Worm (Caenorhabditis elegans) whole organism, late embryonic: ENCODE data around the gene T26C11.8.

ENCODE experiments used
- C08G9.2 ChIP-seq: sonication (generic microtip); optimal IDR thresholded peaks from 2 replicates; lab custom pipeline; 2016; ENCODE audit warnings: mild to moderate bottlenecking, missing genetic modification characterization, moderate library complexity, missing compliant biosample characterization
- C38D4.7 ChIP-seq: fragments of 200-800 bp; sonication (Bioruptor generic); optimal IDR thresholded peaks from 2 replicates; lab custom pipeline; 2018; ENCODE audit warnings: mild to moderate bottlenecking, missing genetic modification characterization, moderate library complexity, missing compliant biosample characterization
- F13H6.1 ChIP-seq: sonication (generic microtip); optimal IDR thresholded peaks from 2 replicates; lab custom pipeline; 2016; ENCODE audit warnings: missing genetic modification characterization, missing compliant biosample characterization
- K02D7.2 ChIP-seq: sonication (generic microtip); optimal IDR thresholded peaks from 2 replicates; lab custom pipeline; 2017; ENCODE audit warnings: mild to moderate bottlenecking, missing genetic modification characterization, missing compliant biosample characterization
- K09A11.1 ChIP-seq: sonication (generic microtip); optimal IDR thresholded peaks from 2 replicates; lab custom pipeline; 2017; ENCODE audit warnings: antibody characterized with exemption, mild to moderate bottlenecking, missing genetic modification characterization, missing compliant biosample characterization; ENCODE audit not compliant: insufficient read depth
- T23F11.4 ChIP-seq: fragments of 200-800 bp; sonication (Bioruptor generic); optimal IDR thresholded peaks from 2 replicates; lab custom pipeline; 2018; ENCODE audit warnings: mild to moderate bottlenecking, missing genetic modification characterization, missing compliant biosample characterization
- ahr-1 ChIP-seq: sonication (generic microtip); optimal IDR thresholded peaks from 2 replicates; lab custom pipeline; 2016; ENCODE audit warnings: missing genetic modification characterization, missing compliant biosample characterization
- ceh-14 ChIP-seq: sonication (generic microtip); optimal IDR thresholded peaks from 2 replicates; lab custom pipeline; 2016; ENCODE audit warnings: missing genotype, missing genetic modification characterization, missing compliant biosample characterization
- ceh-18 ChIP-seq: sonication (generic microtip); optimal IDR thresholded peaks from 2 replicates; lab custom pipeline; 2016; ENCODE audit warnings: missing genetic modification characterization, missing compliant biosample characterization
- ceh-19 ChIP-seq: fragments of 200-800 bp; sonication (Bioruptor generic); optimal IDR thresholded peaks from 2 replicates; lab custom pipeline; 2018; ENCODE audit warnings: mild to moderate bottlenecking, missing genetic modification characterization, missing compliant biosample characterization
- ceh-2 ChIP-seq: sonication (generic microtip); optimal IDR thresholded peaks from 2 replicates; lab custom pipeline; 2016; ENCODE audit warnings: missing genotype, missing genetic modification characterization, missing compliant biosample characterization
- ceh-31 ChIP-seq: sonication (generic microtip); optimal IDR thresholded peaks from 2 replicates; lab custom pipeline; 2016; ENCODE audit warnings: missing genetic modification characterization, missing compliant biosample characterization
- ceh-34 ChIP-seq: sonication (generic microtip); optimal IDR thresholded peaks from 2 replicates; lab custom pipeline; 2016; ENCODE audit warnings: mild to moderate bottlenecking, missing genetic modification characterization, missing compliant biosample characterization
- ceh-48 ChIP-seq: sonication (generic microtip); optimal IDR thresholded peaks from 2 replicates; lab custom pipeline; 2016; ENCODE audit warnings: missing genetic modification characterization, inconsistent platforms, missing compliant biosample characterization
- ceh-6 ChIP-seq: fragments of 200-800 bp; sonication (Bioruptor generic); optimal IDR thresholded peaks from 2 replicates; lab custom pipeline; 2018; ENCODE audit warnings: mild to moderate bottlenecking, missing genetic modification characterization, missing compliant biosample characterization
- dmd-4 ChIP-seq: sonication (generic microtip); optimal IDR thresholded peaks from 2 replicates; lab custom pipeline; 2016; ENCODE audit warnings: borderline replicate concordance, missing genetic modification characterization, missing compliant biosample characterization
- dve-1 ChIP-seq: sonication (generic microtip); optimal IDR thresholded peaks from 2 replicates; lab custom pipeline; 2017; ENCODE audit warnings: antibody characterized with exemption, mild to moderate bottlenecking, missing genetic modification characterization, missing compliant biosample characterization
- elt-2 ChIP-seq: sonication (generic microtip); optimal IDR thresholded peaks from 2 replicates; lab custom pipeline; 2016; ENCODE audit warnings: missing genetic modification reagents, missing genetic modification characterization, missing compliant biosample characterization
- eyg-1 ChIP-seq: sonication (generic microtip); optimal IDR thresholded peaks from 2 replicates; lab custom pipeline; 2016; ENCODE audit warnings: missing genotype, missing genetic modification characterization, missing compliant biosample characterization
- fax-1 ChIP-seq: sonication (generic microtip); optimal IDR thresholded peaks from 2 replicates; lab custom pipeline; 2016; ENCODE audit warnings: missing genotype, missing genetic modification characterization, missing compliant biosample characterization
- fkh-10 ChIP-seq: fragments of 150-350 bp; optimal IDR thresholded peaks from 2 replicates; lab custom pipeline; 2014; ENCODE audit warnings: missing biosample characterization, missing genetic modification reagents, missing genetic modification characterization
- gmeb-2 ChIP-seq: sonication (generic microtip); optimal IDR thresholded peaks from 2 replicates; lab custom pipeline; 2016; ENCODE audit warnings: missing genetic modification characterization, inconsistent platforms, missing compliant biosample characterization
- hlh-15 ChIP-seq: sonication (generic microtip); optimal IDR thresholded peaks from 2 replicates; lab custom pipeline; 2016; ENCODE audit warnings: missing genetic modification characterization, missing compliant biosample characterization
- hlh-30 ChIP-seq: sonication (generic microtip); optimal IDR thresholded peaks from 2 replicates; lab custom pipeline; 2017; ENCODE audit warnings: antibody characterized with exemption, missing genetic modification characterization, missing compliant biosample characterization; ENCODE audit not compliant: insufficient read depth
- hlh-8 ChIP-seq: sonication (generic microtip); optimal IDR thresholded peaks from 2 replicates; lab custom pipeline; 2016; ENCODE audit warnings: missing genotype, missing genetic modification characterization, missing compliant biosample characterization
- lim-6 ChIP-seq: sonication (generic microtip); optimal IDR thresholded peaks from 2 replicates; lab custom pipeline; 2016; ENCODE audit warnings: missing genetic modification characterization, missing compliant biosample characterization
- lin-11 ChIP-seq: fragments of 200-800 bp; sonication (Bioruptor generic); optimal IDR thresholded peaks from 2 replicates; lab custom pipeline; 2018; ENCODE audit warnings: mild to moderate bottlenecking, missing genetic modification characterization, missing compliant biosample characterization
- nhr-232 ChIP-seq: sonication (generic microtip); optimal IDR thresholded peaks from 2 replicates; lab custom pipeline; 2016; ENCODE audit warnings: missing genetic modification characterization, missing compliant biosample characterization
- odd-2 ChIP-seq: sonication (generic microtip); optimal IDR thresholded peaks from 2 replicates; lab custom pipeline; 2017; ENCODE audit warnings: antibody characterized with exemption, mild to moderate bottlenecking, missing genetic modification characterization, missing compliant biosample characterization
- pag-3 ChIP-seq: sonication (generic microtip); optimal IDR thresholded peaks from 2 replicates; lab custom pipeline; 2016; ENCODE audit warnings: missing compliant biosample characterization, missing genetic modification characterization, borderline replicate concordance
- pat-9 ChIP-seq: fragments of 200-800 bp; sonication (Bioruptor generic); optimal IDR thresholded peaks from 2 replicates; lab custom pipeline; 2018; ENCODE audit warnings: mild to moderate bottlenecking, missing genetic modification characterization, moderate library complexity, missing compliant biosample characterization
- pax-1 ChIP-seq: fragments of 150-350 bp; optimal IDR thresholded peaks from 2 replicates; lab custom pipeline; 2014; ENCODE audit warnings: missing biosample characterization, missing genetic modification characterization
- pha-2 ChIP-seq: sonication (generic microtip); optimal IDR thresholded peaks from 2 replicates; lab custom pipeline; 2017; ENCODE audit warnings: mild to moderate bottlenecking, missing genetic modification characterization, missing compliant biosample characterization
- pha-4 ChIP-seq: fragments of 150-350 bp; optimal IDR thresholded peaks from 2 replicates; lab custom pipeline; 2018; ENCODE audit warnings: missing biosample characterization, missing genetic modification reagents, missing genetic modification characterization
- pqm-1 ChIP-seq: sonication (generic microtip); optimal IDR thresholded peaks from 2 replicates; lab custom pipeline; 2016; ENCODE audit warnings: missing genetic modification characterization, missing compliant biosample characterization
- pros-1 ChIP-seq: fragments of 150-350 bp; optimal IDR thresholded peaks from 2 replicates; lab custom pipeline; 2014; ENCODE audit warnings: missing biosample characterization, missing genetic modification reagents, missing genetic modification characterization
- rnt-1 ChIP-seq: sonication (generic microtip); optimal IDR thresholded peaks from 2 replicates; lab custom pipeline; 2016; ENCODE audit warnings: missing genetic modification characterization, missing compliant biosample characterization
- sdc-2 ChIP-seq: sonication (generic microtip); optimal IDR thresholded peaks from 2 replicates; lab custom pipeline; 2016; ENCODE audit warnings: missing genotype, missing genetic modification characterization, missing compliant biosample characterization
- sox-2 ChIP-seq: fragments of 200-800 bp; sonication (Bioruptor generic); IDR thresholded peaks from 2 replicates; pipeline ENCODE4 v1.3.6; 2022; ENCODE audit warnings: missing genetic modification reagents, missing genetic modification characterization, missing compliant biosample characterization
- sox-4 ChIP-seq: sonication (generic microtip); optimal IDR thresholded peaks from 2 replicates; lab custom pipeline; 2017; ENCODE audit warnings: mild to moderate bottlenecking, missing genetic modification characterization, inconsistent platforms, missing compliant biosample characterization
- syd-9 ChIP-seq: sonication (generic microtip); optimal IDR thresholded peaks from 2 replicates; lab custom pipeline; 2016; ENCODE audit warnings: mild to moderate bottlenecking, missing genetic modification characterization, moderate library complexity, missing compliant biosample characterization
- tbx-2 ChIP-seq: sonication (generic microtip); optimal IDR thresholded peaks from 2 replicates; lab custom pipeline; 2016; ENCODE audit warnings: missing genetic modification characterization, missing compliant biosample characterization
- ttx-3 ChIP-seq: sonication (generic microtip); optimal IDR thresholded peaks from 2 replicates; lab custom pipeline; 2016; ENCODE audit warnings: missing genetic modification reagents, missing genetic modification characterization, missing compliant biosample characterization
- unc-3 ChIP-seq, 2 experiments: fragments of 200-800 bp in 1 of 2; sonication (Bioruptor generic) in 1 of 2; sonication (generic microtip) in 1 of 2; conservative IDR thresholded peaks in 1 of 2; optimal IDR thresholded peaks in 1 of 2; 2 replicates each; pipeline versions ENCODE4 v1.3.6 to Lab custom; 2016 to 2022; ENCODE audit warnings: missing compliant biosample characterization in 2 of 2, missing genetic modification characterization in 2 of 2, missing genetic modification reagents in 1 of 2
- unc-42 ChIP-seq: sonication (generic microtip); optimal IDR thresholded peaks from 2 replicates; lab custom pipeline; 2016; ENCODE audit warnings: missing genotype, missing genetic modification characterization, missing compliant biosample characterization
- unc-86 ChIP-seq: sonication (generic microtip); optimal IDR thresholded peaks from 2 replicates; lab custom pipeline; 2016; ENCODE audit warnings: missing genetic modification characterization, missing compliant biosample characterization

T26C11.8 gene

DNA sequence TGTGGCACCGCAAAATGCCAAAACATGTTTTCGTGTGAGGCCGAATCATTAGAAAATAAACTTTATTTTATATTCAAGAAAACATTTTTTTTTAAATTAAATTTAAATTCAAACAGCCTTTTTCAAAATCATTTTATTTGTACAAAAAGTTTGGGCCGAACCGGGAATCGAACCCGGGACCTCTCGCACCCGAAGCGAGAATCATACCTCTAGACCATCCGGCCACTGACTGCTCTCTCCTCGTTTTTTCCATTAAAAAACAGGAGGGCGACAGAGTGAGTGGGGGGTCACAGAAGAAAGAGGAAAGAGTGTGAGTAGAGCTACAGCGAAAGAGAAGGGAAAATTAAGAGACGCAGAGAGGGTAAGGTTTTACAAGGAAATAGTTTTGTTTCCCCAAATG, 20.1 kb downstream of the T26C11.8 start (continued):
- TF ChIP-seq ceh-34 (tag; lab: Kevin White, UChicago), result peak; percentile 51
- peak; percentile 46 for TF ChIP-seq ttx-3 (tag; lab: Kevin White, UChicago)
- TF ChIP-seq pha-4 (tag; lab: Kevin White, UChicago), result no peak
- TF ChIP-seq dve-1 (tag; lab: Kevin White, UChicago), result no peak
- peak; percentile 40 for TF ChIP-seq ceh-18 (tag; lab: Kevin White, UChicago)
- peak; percentile 27 for TF ChIP-seq fax-1 (tag; lab: Kevin White, UChicago)
- peak; percentile 51 for TF ChIP-seq unc-3 (GFP tag; conservative IDR thresholded peaks at IDR 0.05; lab: Robert Waterston, UW)
- TF ChIP-seq unc-3 (tag; optimal IDR thresholded peaks at IDR 0.05; lab: Kevin White, UChicago), result no peak
- TF ChIP-seq sox-4 (tag; lab: Kevin White, UChicago), result peak; percentile 62
- peak; percentile 39 for TF ChIP-seq eyg-1 (tag; lab: Kevin White, UChicago)
- TF ChIP-seq ceh-14 (tag; lab: Kevin White, UChicago), result peak; percentile 2
- TF ChIP-seq sdc-2 (tag; lab: Kevin White, UChicago), result peak; percentile 94
- TF ChIP-seq pax-1 (tag; lab: Kevin White, UChicago), result no peak
- peak; percentile 74 for TF ChIP-seq ceh-6 (GFP tag; lab: Kevin White, UChicago)
- peak; percentile 59 for TF ChIP-seq pat-9 (tag; lab: Kevin White, UChicago)
- peak; percentile 65 for TF ChIP-seq gmeb-2 (tag; lab: Kevin White, UChicago)
- peak; percentile 68 for TF ChIP-seq sox-2
- peak; percentile 5 for TF ChIP-seq syd-9 (tag; lab: Kevin White, UChicago)
- TF ChIP-seq K09A11.1 (tag; lab: Kevin White, UChicago), result peak; percentile 61
- TF ChIP-seq pag-3 (tag; lab: Kevin White, UChicago), result no peak
- peak; percentile 61 for TF ChIP-seq nhr-232 (tag; lab: Kevin White, UChicago)
- TF ChIP-seq unc-42, result peak; percentile 32
- TF ChIP-seq T23F11.4 (GFP tag; lab: Kevin White, UChicago), result peak; percentile 51
- TF ChIP-seq ceh-2 (tag; lab: Kevin White, UChicago), result peak; percentile 61
- TF ChIP-seq lin-11 (tag; lab: Kevin White, UChicago), result peak; percentile 60
- TF ChIP-seq ceh-48 (tag; lab: Kevin White, UChicago), result peak; percentile 53
- TF ChIP-seq unc-86 (tag; lab: Kevin White, UChicago), result peak; percentile 57
- peak; percentile 33 for TF ChIP-seq hlh-8 (tag; lab: Kevin White, UChicago)
- TF ChIP-seq ceh-31 (tag; lab: Kevin White, UChicago), result no peak
- TF ChIP-seq dmd-4 (tag; lab: Kevin White, UChicago), result no peak
- peak; percentile 65 for TF ChIP-seq C38D4.7 (GFP tag; lab: Kevin White, UChicago)
- peak; percentile 82 for TF ChIP-seq ceh-19 (GFP tag; lab: Kevin White, UChicago)
- TF ChIP-seq odd-2 (tag; lab: Kevin White, UChicago), result peak; percentile 48
- peak; percentile 61 for TF ChIP-seq rnt-1 (tag; lab: Kevin White, UChicago)
- TF ChIP-seq fkh-10 (GFP tag; lab: Kevin White, UChicago), result no peak
- TF ChIP-seq pqm-1 (tag; lab: Kevin White, UChicago), result peak; percentile 33
- TF ChIP-seq elt-2 (tag; lab: Kevin White, UChicago), result peak; percentile 85
- peak; percentile 30 for TF ChIP-seq ahr-1
- no peak for TF ChIP-seq F13H6.1 (tag; lab: Kevin White, UChicago)
- TF ChIP-seq C08G9.2 (tag; lab: Kevin White, UChicago), result peak; percentile 62
- TF ChIP-seq pha-2, result peak; percentile 71
- TF ChIP-seq hlh-30 (tag; lab: Kevin White, UChicago), result no peak
- peak; percentile 78 for TF ChIP-seq tbx-2 (tag; lab: Kevin White, UChicago)
- TF ChIP-seq pros-1, result no peak
- peak; percentile 50 for TF ChIP-seq hlh-15
- TF ChIP-seq K02D7.2 (tag; lab: Kevin White, UChicago), result peak; percentile 62
- no peak for TF ChIP-seq lim-6 (tag; lab: Kevin White, UChicago)
- TF ChIP-seq, all 69 proteins: peak for 51
